Worm (Caenorhabditis elegans) whole organism, L4/young adult: ENCODE measurements around the gene atg-4.2.
A peak's percentile ranks its signal among the peaks of the same experiment; 100 is the strongest.

ENCODE experiments used
- W03F9.2 ChIP-seq: fragments of 150-350 bp; optimal IDR thresholded peaks from 2 replicates; lab custom pipeline; 2014; ENCODE audit warnings: missing biosample characterization, missing genetic modification characterization
- dao-5 ChIP-seq: sonication (generic microtip); optimal IDR thresholded peaks from 2 replicates; lab custom pipeline; 2016; ENCODE audit warnings: missing genotype, missing genetic modification characterization, moderate library complexity, missing compliant biosample characterization
- him-1 ChIP-seq: sonication (generic microtip); optimal IDR thresholded peaks from 2 replicates; lab custom pipeline; 2016; ENCODE audit warnings: missing genotype, missing genetic modification reagents, missing genetic modification characterization, missing compliant biosample characterization

The atg-4.2 gene

ce11 chrIV:11668001-11668400 lies at the start of gene atg-4.2:
TSS of gene atg-4.2 (plus strand) at chrIV:11668024.
- no peak for TF ChIP-seq W03F9.2 (tag; lab: Kevin White, UChicago)
- no peak for TF ChIP-seq him-1 (tag; lab: Kevin White, UChicago)
- no peak for TF ChIP-seq dao-5 (tag; lab: Kevin White, UChicago)

ce11 chrIV:11620909-11621308 lies 46.9 kb upstream of the atg-4.2 start, which contains the start of gene dsl-5:
TSS of gene dsl-5 (minus strand) at chrIV:11621009.
- no peak for TF ChIP-seq him-1 (tag; lab: Kevin White, UChicago)
- TF ChIP-seq W03F9.2 (tag; lab: Kevin White, UChicago): no peak
- no peak for TF ChIP-seq dao-5 (tag; lab: Kevin White, UChicago)

- TF ChIP-seq dao-5 (tag; lab: Kevin White, UChicago) (no peak), W03F9.2 (tag; lab: Kevin White, UChicago) (no peak), him-1 (tag; lab: Kevin White, UChicago) (no peak)
Observed at ce11 chrIV:11622336-11622735, 45.5 kb upstream of the atg-4.2 start.

DNA sequence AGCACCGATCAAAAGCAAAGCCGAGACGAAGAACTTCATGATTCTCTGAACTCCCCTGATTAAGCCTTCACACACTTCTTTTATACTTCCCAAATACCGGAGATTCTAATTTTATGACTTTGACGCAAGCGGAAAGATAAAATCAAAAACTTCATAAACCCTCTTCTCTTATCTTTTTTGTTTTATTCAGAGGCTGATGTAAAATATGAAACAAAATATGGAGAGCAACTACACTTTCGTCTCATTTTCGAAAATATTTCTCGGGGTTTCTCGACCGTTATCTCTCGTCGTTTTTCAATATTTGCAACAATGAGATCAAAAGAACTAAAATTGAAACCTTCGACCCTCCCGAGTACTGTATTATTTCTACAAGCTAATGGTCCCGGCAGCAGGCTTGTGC lies 44.8 kb upstream of the atg-4.2 start, which contains the start of gene lys-4:
lys-4 (minus strand) TSS at position 115 of the 400 bp plus-strand sequence.
- no peak for TF ChIP-seq W03F9.2 (tag; lab: Kevin White, UChicago)
- no peak for TF ChIP-seq dao-5 (tag; lab: Kevin White, UChicago)
- TF ChIP-seq him-1 (tag; lab: Kevin White, UChicago): no peak

DNA sequence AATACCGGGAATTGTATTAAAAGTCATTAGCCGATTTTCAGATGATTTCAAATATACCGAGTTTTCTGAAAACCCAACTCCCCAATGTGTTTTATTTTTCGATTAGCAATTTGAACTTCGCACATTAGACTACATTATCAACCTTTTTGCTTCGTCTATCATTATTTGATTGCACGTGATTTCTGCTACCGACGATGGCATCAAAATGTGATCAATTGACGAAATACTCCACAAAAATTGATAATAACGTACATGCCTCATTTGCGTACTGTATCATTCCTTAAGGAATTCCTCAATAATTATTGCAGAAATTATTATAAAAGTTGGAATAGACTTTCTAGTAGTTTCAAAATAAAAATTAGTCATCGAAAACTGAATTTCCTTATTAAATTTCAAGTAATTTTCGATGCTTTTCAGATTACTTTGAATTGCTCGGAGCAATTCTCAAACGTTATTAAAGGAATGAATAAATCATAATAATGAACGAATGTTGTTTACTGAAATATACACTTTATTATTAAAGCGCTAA lies 44.0 kb upstream of the atg-4.2 start:
- no peak for TF ChIP-seq him-1 (tag; lab: Kevin White, UChicago)
- TF ChIP-seq W03F9.2 (tag; lab: Kevin White, UChicago): no peak
- no peak for TF ChIP-seq dao-5 (tag; lab: Kevin White, UChicago)

DNA sequence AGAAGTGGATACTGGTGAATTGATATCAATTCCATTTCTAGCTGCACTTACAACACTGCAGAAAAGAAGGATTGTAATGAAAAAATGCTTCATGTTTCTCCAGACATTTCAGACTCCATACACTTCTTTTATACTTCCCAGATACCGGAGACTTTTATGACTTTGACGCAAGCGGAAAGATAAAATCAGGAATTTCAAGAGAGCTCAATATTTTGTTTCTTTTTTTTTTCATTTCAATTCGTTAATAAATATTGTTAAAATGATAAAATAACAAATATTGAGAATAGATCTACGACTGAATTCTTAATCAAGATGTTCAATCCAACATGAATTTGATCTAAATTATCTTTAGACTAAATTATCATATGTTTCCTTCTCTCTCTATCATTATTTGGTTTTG lies 42.3 kb upstream of the atg-4.2 start, which contains the start of gene lys-5:
lys-5 (minus strand) TSS at position 101 of the 400 bp plus-strand sequence.
- TF ChIP-seq dao-5 (tag; lab: Kevin White, UChicago) (no peak), him-1 (tag; lab: Kevin White, UChicago) (no peak), W03F9.2 (tag; lab: Kevin White, UChicago) (no peak)

ce11 chrIV:11627847-11628246 lies 40.0 kb upstream of the atg-4.2 start, which contains the start of gene lys-6:
TSS of gene lys-6 (minus strand) at chrIV:11627947.
- no peak for TF ChIP-seq W03F9.2 (tag; lab: Kevin White, UChicago)
- TF ChIP-seq dao-5 (tag; lab: Kevin White, UChicago): no peak
- TF ChIP-seq him-1 (tag; lab: Kevin White, UChicago): no peak

ce11 chrIV:11631750-11632149 lies 36.1 kb upstream of the atg-4.2 start, which contains the start of gene F58B3.4:
TSS of gene F58B3.4 (minus strand) at chrIV:11631850.
- no peak for TF ChIP-seq W03F9.2 (tag; lab: Kevin White, UChicago)
- TF ChIP-seq him-1 (tag; lab: Kevin White, UChicago): no peak
- TF ChIP-seq dao-5 (tag; lab: Kevin White, UChicago): no peak

DNA sequence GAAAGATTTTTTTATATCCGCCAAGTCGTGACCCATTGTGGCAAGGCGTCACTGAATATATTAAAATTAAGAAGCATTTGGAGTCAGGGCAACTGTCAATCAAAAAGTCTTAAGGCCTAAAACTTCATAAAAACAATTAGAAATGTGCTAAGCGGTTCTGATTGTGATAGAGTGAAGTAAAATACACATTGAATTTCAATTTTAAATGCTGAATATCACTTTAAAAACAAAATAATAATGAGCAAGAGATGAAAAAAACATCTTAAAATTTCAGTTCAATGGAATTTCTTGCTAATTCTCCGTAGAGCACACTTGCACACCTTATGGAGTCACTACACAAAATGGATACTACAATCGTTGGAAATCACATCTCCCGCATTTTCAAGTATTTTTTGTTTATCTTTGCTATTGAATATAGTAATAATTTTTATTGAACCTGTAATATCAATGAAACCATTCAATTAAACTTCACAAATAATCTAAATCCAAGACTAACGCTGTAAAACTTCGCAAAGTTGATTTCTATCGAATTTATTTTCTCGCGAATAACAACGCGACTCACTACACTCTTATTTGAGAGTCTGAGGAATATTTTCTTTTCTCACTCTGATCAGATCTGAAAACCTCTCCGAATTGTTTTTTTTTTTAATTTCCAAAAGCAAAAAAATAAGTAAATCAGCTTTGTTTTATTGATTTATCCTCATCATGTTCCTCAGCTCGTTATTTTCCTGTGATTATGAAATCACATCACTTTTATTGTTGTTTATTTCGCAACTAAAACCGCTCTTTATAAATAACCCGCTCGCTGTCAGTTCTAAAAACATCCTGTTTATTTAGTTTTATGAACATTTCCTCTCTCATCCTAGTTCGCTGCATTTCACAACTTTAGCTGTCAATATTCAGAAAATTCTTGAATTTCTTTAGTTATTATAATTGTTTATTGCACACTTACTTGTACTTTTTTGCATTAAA lies 32.1 kb upstream of the atg-4.2 start, which contains the start of gene mars-1:
mars-1 (minus strand) TSS at position 51 of the 972 bp plus-strand sequence.
- TF ChIP-seq W03F9.2 (tag; lab: Kevin White, UChicago) (peak; percentile 66), dao-5 (tag; lab: Kevin White, UChicago) (no peak)

DNA sequence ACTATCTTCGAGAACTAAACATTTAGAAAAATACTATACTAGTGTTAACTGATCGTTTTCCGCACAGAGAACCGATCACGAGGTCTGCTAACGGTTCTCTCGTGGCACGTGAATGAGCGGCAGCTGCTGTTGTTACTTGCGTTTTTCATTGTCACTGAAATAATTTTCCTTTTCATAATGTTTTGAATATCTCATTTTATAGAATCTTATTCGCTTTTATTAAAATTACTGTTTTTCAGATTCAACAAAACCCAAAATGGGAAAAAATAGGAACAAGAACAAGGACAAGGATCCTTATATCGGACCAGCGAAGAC lies 31.5 kb upstream of the atg-4.2 start, which contains the start of gene F58B3.6:
F58B3.6 (plus strand) TSS at position 240 of the 315 bp plus-strand sequence.
- no peak for TF ChIP-seq W03F9.2 (tag; lab: Kevin White, UChicago)
- TF ChIP-seq him-1 (tag; lab: Kevin White, UChicago): no peak
- TF ChIP-seq dao-5 (tag; lab: Kevin White, UChicago): no peak

ce11 chrIV:11638016-11638415 lies 29.8 kb upstream of the atg-4.2 start, which contains the start of gene rbm-17:
TSS of gene rbm-17 (plus strand) at chrIV:11638316.
- TF ChIP-seq him-1 (tag; lab: Kevin White, UChicago): no peak
- no peak for TF ChIP-seq W03F9.2 (tag; lab: Kevin White, UChicago)
- TF ChIP-seq dao-5 (tag; lab: Kevin White, UChicago): no peak

ce11 chrIV:11640915-11641314 lies 26.9 kb upstream of the atg-4.2 start, which contains the start of gene ttr-50:
TSS of gene ttr-50 (minus strand) at chrIV:11641015.
- TF ChIP-seq him-1 (tag; lab: Kevin White, UChicago) (no peak), dao-5 (tag; lab: Kevin White, UChicago) (no peak), W03F9.2 (tag; lab: Kevin White, UChicago) (no peak)

- TF ChIP-seq dao-5 (tag; lab: Kevin White, UChicago) (no peak), W03F9.2 (tag; lab: Kevin White, UChicago) (no peak), him-1 (tag; lab: Kevin White, UChicago) (no peak)
Observed at ce11 chrIV:11641802-11642201, 26.0 kb upstream of the atg-4.2 start, which contains the start of gene ZK809.1. TSS of gene ZK809.1 (plus strand) at chrIV:11642102.
